Fruit fly (Drosophila melanogaster) whole organism, adult: Measurements from ENCODE around the gene Arfrp1.

Source experiments
- CG12768 ChIP-seq: fragments of 200-800 bp; sonication (Bioruptor generic); optimal IDR thresholded peaks from 2 replicates; lab custom pipeline; 2017; ENCODE audit warnings: missing biosample characterization, missing genetic modification characterization, mild to moderate bottlenecking, moderate library complexity, missing genetic modification reagents
- CG14711 ChIP-seq: fragments of 200-800 bp; sonication (Bioruptor generic); optimal IDR thresholded peaks from 2 replicates; lab custom pipeline; 2018; ENCODE audit warnings: missing biosample characterization, mild to moderate bottlenecking, missing genetic modification characterization, moderate library complexity
- CG1620 ChIP-seq: fragments of 200-800 bp; sonication (Bioruptor generic); optimal IDR thresholded peaks from 2 replicates; lab custom pipeline; 2016; ENCODE audit warnings: missing biosample characterization, missing genetic modification characterization
- CG7045 ChIP-seq: fragments of 200-800 bp; sonication (Bioruptor generic); optimal IDR thresholded peaks from 2 replicates; lab custom pipeline; 2017; ENCODE audit warnings: missing biosample characterization, mild to moderate bottlenecking, missing genetic modification characterization
- CG7101 ChIP-seq: fragments of 200-800 bp; sonication (Bioruptor generic); optimal IDR thresholded peaks from 2 replicates; lab custom pipeline; 2018; ENCODE audit warnings: missing biosample characterization, mild to moderate bottlenecking, missing genetic modification characterization, moderate library complexity
- Clk ChIP-seq: fragments of 200-800 bp; sonication (Bioruptor generic); optimal IDR thresholded peaks from 2 replicates; lab custom pipeline; 2017; ENCODE audit warnings: missing biosample characterization, missing genetic modification characterization
- Hr96 ChIP-seq: fragments of 200-800 bp; sonication (Bioruptor generic); optimal IDR thresholded peaks from 2 replicates; lab custom pipeline; 2016; ENCODE audit warnings: missing biosample characterization, missing genetic modification characterization
- Mnt ChIP-seq: fragments of 200-800 bp; sonication (Bioruptor generic); optimal IDR thresholded peaks from 2 replicates; lab custom pipeline; 2016; ENCODE audit warnings: missing biosample characterization, mild to moderate bottlenecking, missing genetic modification characterization
- pad ChIP-seq: fragments of 200-800 bp; sonication (Bioruptor generic); optimal IDR thresholded peaks from 3 replicates; lab custom pipeline; 2017; ENCODE audit warnings: missing biosample characterization, missing genetic modification characterization, mild to moderate bottlenecking, moderate library complexity, missing genetic modification reagents
- tj ChIP-seq: fragments of 200-800 bp; sonication (Bioruptor generic); optimal IDR thresholded peaks from 3 replicates; lab custom pipeline; 2017; ENCODE audit warnings: missing biosample characterization, mild to moderate bottlenecking, missing genetic modification characterization, moderate library complexity
- toe ChIP-seq: fragments of 200-800 bp; sonication (Bioruptor generic); optimal IDR thresholded peaks from 2 replicates; lab custom pipeline; 2016; ENCODE audit warnings: missing biosample characterization, missing genetic modification characterization

DNA sequence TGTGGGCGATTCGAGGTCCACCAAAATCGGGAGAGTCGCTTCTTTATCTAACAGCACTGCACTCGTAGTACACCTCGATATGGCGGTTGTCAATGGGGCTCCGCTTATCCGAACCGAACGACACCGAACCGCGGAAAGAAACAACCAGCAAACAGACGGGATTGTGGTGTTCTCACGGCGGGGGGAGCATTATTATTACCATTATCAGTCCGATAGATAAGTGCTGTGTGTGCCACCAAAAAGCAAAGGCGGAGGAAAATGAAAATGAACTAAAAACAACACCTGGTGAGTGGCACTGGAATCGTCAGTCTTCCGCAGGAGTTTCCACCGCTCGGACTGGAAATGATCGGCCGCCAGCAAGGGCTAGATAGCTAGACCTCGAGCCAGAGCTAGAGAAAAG, 1.5 kb downstream of the Arfrp1 start, which contains the start of gene AP-1gamma:
- TF ChIP-seq Hr96 (GFP tag; lab: Kevin White, UChicago) (no peak), toe (GFP tag; lab: Kevin White, UChicago) (no peak), Mnt (GFP tag; lab: Kevin White, UChicago) (no peak), tj (GFP tag; lab: Kevin White, UChicago) (no peak), pad (GFP tag; lab: Kevin White, UChicago) (no peak), Clk (GFP tag; lab: Kevin White, UChicago) (no peak), CG14711 (tag; lab: Kevin White, UChicago) (no peak), CG7101 (tag; lab: Kevin White, UChicago) (no peak), CG12768 (GFP tag; lab: Kevin White, UChicago) (no peak), CG1620 (GFP tag; lab: Kevin White, UChicago) (no peak), CG7045 (GFP tag; lab: Kevin White, UChicago) (no peak)
